Worm (Caenorhabditis elegans): ENCODE measurements around the gene F23F1.6.

Gene F23F1.6

ce11 chrII:19238-19637 is 17.9 kb downstream of the F23F1.6 start, which contains the start of gene gmeb-1:
TSS of gene gmeb-1 (plus strand) at chrII:19538.
- TF ChIP-seq syd-9 (tag; optimal IDR thresholded peaks at IDR 0.05) (no peak), K02D7.2 (tag; optimal IDR thresholded peaks at IDR 0.05) (no peak)

- TF ChIP-seq C08G9.2 (tag; optimal IDR thresholded peaks at IDR 0.05), result peak; percentile 36
- peak; percentile 5 for TF ChIP-seq nfya-1 (tag; optimal IDR thresholded peaks at IDR 0.05)
- peak; percentile 55 for TF ChIP-seq madf-2 (tag; optimal IDR thresholded peaks at IDR 0.05)
- peak; percentile 29 for TF ChIP-seq sdc-2 (tag; optimal IDR thresholded peaks at IDR 0.05)
- TF ChIP-seq pqm-1 (tag; optimal IDR thresholded peaks at IDR 0.05), result peak; percentile 10
- TF ChIP-seq ets-4 (tag; optimal IDR thresholded peaks at IDR 0.05), result no peak
- TF ChIP-seq ceh-34 (tag; optimal IDR thresholded peaks at IDR 0.05), result peak; percentile 16
- no peak for TF ChIP-seq sox-2 (GFP tag; IDR thresholded peaks at IDR 0.05)
- TF ChIP-seq nhr-11 (tag; optimal IDR thresholded peaks at IDR 0.05), result no peak
- TF ChIP-seq dmd-4 (tag; optimal IDR thresholded peaks at IDR 0.05; ENCODE audit: borderline replicate concordance), result peak; percentile 29
- peak; percentile 56 for TF ChIP-seq ceh-18 (tag; optimal IDR thresholded peaks at IDR 0.05)
- no peak for TF ChIP-seq syd-9 (tag; optimal IDR thresholded peaks at IDR 0.05)
- peak; percentile 74 for TF ChIP-seq ceh-31 (tag; optimal IDR thresholded peaks at IDR 0.05)
- peak; percentile 2 for TF ChIP-seq ceh-14 (tag; optimal IDR thresholded peaks at IDR 0.05)
- peak; percentile 38 for TF ChIP-seq ceh-19 (GFP tag; optimal IDR thresholded peaks at IDR 0.05)
- peak; percentile 10 for TF ChIP-seq sox-4 (tag; optimal IDR thresholded peaks at IDR 0.05)
- TF ChIP-seq K02D7.2 (tag; optimal IDR thresholded peaks at IDR 0.05), result no peak
- TF ChIP-seq unc-55 (GFP tag; optimal IDR thresholded peaks at IDR 0.05), result peak; percentile 61
- no peak for TF ChIP-seq K09A11.1 (tag; optimal IDR thresholded peaks at IDR 0.05; ENCODE audit: insufficient read depth)
- TF ChIP-seq lin-11 (tag; optimal IDR thresholded peaks at IDR 0.05), result no peak
- TF ChIP-seq rnt-1 (tag; optimal IDR thresholded peaks at IDR 0.05), result peak; percentile 74
- TF ChIP-seq ref-2 (tag; optimal IDR thresholded peaks at IDR 0.05), result peak; percentile 68
- TF ChIP-seq unc-42 (tag; optimal IDR thresholded peaks at IDR 0.05), result peak; percentile 17
- TF ChIP-seq ceh-6 (GFP tag; optimal IDR thresholded peaks at IDR 0.05), result peak; percentile 41
- peak; percentile 54 for TF ChIP-seq tbx-2 (tag; optimal IDR thresholded peaks at IDR 0.05)
- peak; percentile 28 for TF ChIP-seq elt-2 (tag; optimal IDR thresholded peaks at IDR 0.05)
- peak; percentile 87 for TF ChIP-seq hlh-30 (tag; optimal IDR thresholded peaks at IDR 0.05; ENCODE audit: insufficient read depth)
- TF ChIP-seq ceh-48 (tag; optimal IDR thresholded peaks at IDR 0.05), result peak; percentile 44
Observed at ce11 chrII:18787-19186, 18.3 kb downstream of the F23F1.6 start.

ce11 chrII:12685-13084 is 24.4 kb downstream of the F23F1.6 start, which contains the start of gene best-3:
TSS of gene best-3 (plus strand) at chrII:12985.
- TF ChIP-seq ref-2 (tag; optimal IDR thresholded peaks at IDR 0.05), result no peak
- TF ChIP-seq pat-9 (tag; optimal IDR thresholded peaks at IDR 0.05), result no peak
- TF ChIP-seq fax-1 (tag; optimal IDR thresholded peaks at IDR 0.05), result no peak
- no peak for TF ChIP-seq madf-2 (tag; optimal IDR thresholded peaks at IDR 0.05)
- TF ChIP-seq C38D4.7 (GFP tag; optimal IDR thresholded peaks at IDR 0.05), result no peak
- no peak for TF ChIP-seq ttx-3 (tag; optimal IDR thresholded peaks at IDR 0.05)
- TF ChIP-seq hlh-15 (tag; optimal IDR thresholded peaks at IDR 0.05), result no peak
- TF ChIP-seq ceh-9 (tag; optimal IDR thresholded peaks at IDR 0.05), result no peak
- TF ChIP-seq unc-3 (GFP tag; conservative IDR thresholded peaks at IDR 0.05), result no peak
- no peak for TF ChIP-seq unc-3 (tag; optimal IDR thresholded peaks at IDR 0.05)
- TF ChIP-seq ceh-18 (tag; optimal IDR thresholded peaks at IDR 0.05), result no peak
- TF ChIP-seq ztf-16 (tag; optimal IDR thresholded peaks at IDR 0.05), result no peak

ce11 chrII:11783-12182 is 25.3 kb downstream of the F23F1.6 start, which contains the start of gene best-4:
TSS of gene best-4 (minus strand) at chrII:11883.
- TF ChIP-seq madf-2 (tag; optimal IDR thresholded peaks at IDR 0.05), result no peak
- no peak for TF ChIP-seq elt-4 (tag; optimal IDR thresholded peaks at IDR 0.05)
- TF ChIP-seq sox-4 (tag; optimal IDR thresholded peaks at IDR 0.05), result no peak
- no peak for TF ChIP-seq ceh-48 (tag; optimal IDR thresholded peaks at IDR 0.05)
- TF ChIP-seq nhr-232 (tag; optimal IDR thresholded peaks at IDR 0.05), result no peak
- no peak for TF ChIP-seq ceh-31 (tag; optimal IDR thresholded peaks at IDR 0.05)
- no peak for TF ChIP-seq hlh-30 (tag; optimal IDR thresholded peaks at IDR 0.05; ENCODE audit: insufficient read depth)
- no peak for TF ChIP-seq nhr-11 (tag; optimal IDR thresholded peaks at IDR 0.05)
- no peak for TF ChIP-seq pag-3 (tag; optimal IDR thresholded peaks at IDR 0.05; ENCODE audit: borderline replicate concordance)
- TF ChIP-seq ceh-34 (tag; optimal IDR thresholded peaks at IDR 0.05), result no peak
- no peak for TF ChIP-seq tbx-7 (tag; optimal IDR thresholded peaks at IDR 0.05)
- no peak for TF ChIP-seq K02D7.2 (tag; optimal IDR thresholded peaks at IDR 0.05)
